Fruit fly (Drosophila melanogaster): Measurements from ENCODE around the gene Pex12.

The Pex12 gene

DNA sequence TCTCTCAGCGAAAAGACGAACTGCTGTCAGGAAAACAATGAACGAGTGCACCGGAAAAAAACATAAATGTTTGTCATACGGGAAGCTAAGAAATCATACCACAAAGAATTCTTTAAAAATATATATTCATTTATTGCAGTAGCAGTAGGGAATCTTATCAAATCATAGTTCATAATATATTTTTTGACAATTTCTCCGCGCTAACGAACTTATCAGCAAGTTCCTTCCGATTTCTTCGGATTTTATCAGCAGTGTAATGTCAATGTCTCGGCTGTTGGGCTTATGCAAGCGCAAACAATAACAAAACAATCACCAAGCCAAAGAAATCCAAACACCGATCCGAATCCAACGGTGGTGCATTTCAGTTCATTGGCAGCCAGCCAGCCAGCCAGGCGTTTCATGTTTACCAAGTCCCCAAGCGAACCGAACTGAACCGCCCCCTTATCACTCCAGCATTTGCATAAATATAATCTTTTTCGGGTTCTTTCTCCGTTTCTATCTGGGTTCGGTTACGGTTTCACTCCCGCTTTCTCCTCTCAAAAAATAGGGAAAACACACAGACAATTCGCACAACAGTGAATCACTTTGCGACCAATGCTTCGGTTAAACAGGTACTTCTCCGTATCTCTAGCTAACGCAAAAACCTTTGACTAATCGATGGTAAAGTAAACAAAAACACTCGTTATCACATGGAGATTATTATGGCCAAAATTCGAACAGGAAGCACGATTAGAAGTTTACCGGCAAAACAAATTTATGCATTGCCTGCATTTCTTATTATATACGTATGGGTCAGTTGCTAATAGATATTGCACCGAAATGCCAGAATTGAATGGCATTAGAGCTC is 11.9 kb downstream of the Pex12 start (continued):
- TF ChIP-seq CG9817 (tag; optimal IDR thresholded peaks at IDR 0.05) (no peak), otp (GFP tag; IDR thresholded peaks at IDR 0.05) (no peak), gcm (GFP tag; optimal IDR thresholded peaks at IDR 0.05) (peak; percentile 46), Lim3 (GFP tag; IDR thresholded peaks at IDR 0.05) (no peak), Hr51 (GFP tag; optimal IDR thresholded peaks at IDR 0.05) (no peak), Mes4 (GFP tag; optimal IDR thresholded peaks at IDR 0.05) (peak; percentile 18), CG10209 (GFP tag; optimal IDR thresholded peaks at IDR 0.05) (peak; percentile 33), kni (GFP tag; optimal IDR thresholded peaks at IDR 0.05) (peak; percentile 15), CG15514 (GFP tag; optimal IDR thresholded peaks at IDR 0.05) (no peak), Dll (GFP tag; IDR thresholded peaks at IDR 0.05; ENCODE audit: partially characterized antibody) (no peak), CG15601 (tag; optimal IDR thresholded peaks at IDR 0.05) (peak; percentile 27), CG10267 (tag; optimal IDR thresholded peaks at IDR 0.05) (peak; percentile 49), crol (GFP tag; IDR thresholded peaks at IDR 0.05) (no peak), CG12219 (GFP tag; optimal IDR thresholded peaks at IDR 0.05) (no peak), CG1233 (GFP tag; optimal IDR thresholded peaks at IDR 0.05) (no peak), sens-2 (GFP tag; IDR thresholded peaks at IDR 0.05) (peak; percentile 36; the same call in 1 of the 2 replicates), vfl (GFP tag; optimal IDR thresholded peaks at IDR 0.05) (no peak), CG17829 (tag; optimal IDR thresholded peaks at IDR 0.05) (peak; percentile 11), CG6689 (GFP tag; IDR thresholded peaks at IDR 0.05) (0 out of 2 replicates have a peak, but pooled peaks have one; percentile 4), Chrac-16 (GFP tag; optimal IDR thresholded peaks at IDR 0.05) (peak; percentile 49), CG13424 (tag; optimal IDR thresholded peaks at IDR 0.05) (peak; percentile 39), hbn (GFP tag; IDR thresholded peaks at IDR 0.05; ENCODE audit: partially characterized antibody) (no peak), gem (tag; optimal IDR thresholded peaks at IDR 0.05) (peak; percentile 84), dpn (GFP tag; optimal IDR thresholded peaks at IDR 0.05) (peak in 1 of 2 experiments; percentile 31), CG1603 (tag; optimal IDR thresholded peaks at IDR 0.05) (peak; percentile 72), Doc3 (GFP tag; IDR thresholded peaks at IDR 0.05; ENCODE audit: partially characterized antibody) (no peak), tup (GFP tag; optimal IDR thresholded peaks at IDR 0.05) (no peak), CG33557 (GFP tag; optimal IDR thresholded peaks at IDR 0.05) (peak; percentile 55), CG16815 (GFP tag; optimal IDR thresholded peaks at IDR 0.05) (peak; percentile 15), org-1 (GFP tag; optimal IDR thresholded peaks at IDR 0.05) (peak; percentile 46), seq (GFP tag; IDR thresholded peaks at IDR 0.05) (0 out of 2 replicates have a peak, but pooled peaks have one; percentile 21), ranshi (GFP tag; IDR thresholded peaks at IDR 0.05) (no peak), grau (tag; optimal IDR thresholded peaks at IDR 0.05) (peak; percentile 18), Lhr (GFP tag; optimal IDR thresholded peaks at IDR 0.05) (peak; percentile 36), knrl (GFP tag; IDR thresholded peaks at IDR 0.05; ENCODE audit: partially characterized antibody) (no peak), ash1 (GFP tag; optimal IDR thresholded peaks at IDR 0.05) (no peak), trh (GFP tag; optimal IDR thresholded peaks at IDR 0.05) (no peak), Oli (tag; optimal IDR thresholded peaks at IDR 0.05) (peak; percentile 54), dmrt11E (tag; optimal IDR thresholded peaks at IDR 0.05) (peak; percentile 55), Nf-YB (GFP tag; optimal IDR thresholded peaks at IDR 0.05) (peak; percentile 20), CG7357 (GFP tag; IDR thresholded peaks at IDR 0.05) (no peak), Fer1 (GFP tag; optimal IDR thresholded peaks at IDR 0.05) (no peak), CG10431 (GFP tag; optimal IDR thresholded peaks at IDR 0.05) (peak; percentile 24), ttk (GFP tag; IDR thresholded peaks at IDR 0.05) (no peak), Jarid2 (GFP tag; optimal IDR thresholded peaks at IDR 0.05) (no peak), exex (tag; optimal IDR thresholded peaks at IDR 0.05) (peak; percentile 61), dm (GFP tag; optimal IDR thresholded peaks at IDR 0.05) (no peak)
